Worm (Caenorhabditis elegans) whole organism, L2 larva: ENCODE results near the gene des-2.

Experiments used
- F13H6.1 ChIP-seq: sonication (generic microtip); optimal IDR thresholded peaks from 2 replicates; lab custom pipeline; 2016; ENCODE audit warnings: missing genetic modification characterization, missing compliant biosample characterization
- Y55F3AM.14 ChIP-seq: fragments of 200-800 bp; sonication (Bioruptor generic); optimal IDR thresholded peaks from 2 replicates; lab custom pipeline; 2018; ENCODE audit warnings: mild to moderate bottlenecking, missing genetic modification characterization, missing compliant biosample characterization
- crh-2 ChIP-seq: sonication (generic microtip); optimal IDR thresholded peaks from 2 replicates; lab custom pipeline; 2017; ENCODE audit warnings: missing biosample characterization, missing genetic modification characterization
- egl-27 ChIP-seq: sonication (generic microtip); optimal IDR thresholded peaks from 3 replicates; lab custom pipeline; 2017; ENCODE audit warnings: missing biosample characterization, missing genetic modification reagents, missing genetic modification characterization
- fos-1 ChIP-seq: fragments of 150-350 bp; optimal IDR thresholded peaks from 2 replicates; lab custom pipeline; 2014; ENCODE audit warnings: missing biosample characterization, missing genetic modification characterization
- lin-11 ChIP-seq: fragments of 150-350 bp; sonication (generic microtip); optimal IDR thresholded peaks from 2 replicates; lab custom pipeline; 2014; ENCODE audit warnings: missing biosample characterization, missing genetic modification characterization, inconsistent platforms, mixed read lengths
- lin-39 ChIP-seq: fragments of 150-350 bp; optimal IDR thresholded peaks from 2 replicates; lab custom pipeline; 2014; ENCODE audit warnings: missing biosample characterization, missing genetic modification reagents, missing genetic modification characterization
- nhr-11 ChIP-seq: fragments of 150-350 bp; optimal IDR thresholded peaks from 2 replicates; lab custom pipeline; 2014; ENCODE audit warnings: missing biosample characterization, missing genetic modification characterization
- unc-62 ChIP-seq: fragments of 150-350 bp; optimal IDR thresholded peaks from 2 replicates; lab custom pipeline; 2014; ENCODE audit warnings: missing biosample characterization, missing genetic modification reagents, missing genetic modification characterization

- no peak for TF ChIP-seq unc-62 (GFP tag; lab: Kevin White, UChicago)
- no peak for TF ChIP-seq lin-39 (tag; lab: Kevin White, UChicago)
- no peak for TF ChIP-seq lin-11 (tag; lab: Kevin White, UChicago)
- TF ChIP-seq nhr-11 (tag; lab: Kevin White, UChicago) = no peak
- TF ChIP-seq Y55F3AM.14 = no peak
- TF ChIP-seq crh-2 = no peak
- no peak for TF ChIP-seq fos-1 (tag; lab: Kevin White, UChicago)
- no peak for TF ChIP-seq egl-27
- TF ChIP-seq F13H6.1 = no peak
These were observed 33.4 kb upstream of the des-2 start for ce11 chrV:11454917-11455316.
